Comparison of ENCODE assay signal across 5 worm cellular contexts in the genomic region with DNA sequence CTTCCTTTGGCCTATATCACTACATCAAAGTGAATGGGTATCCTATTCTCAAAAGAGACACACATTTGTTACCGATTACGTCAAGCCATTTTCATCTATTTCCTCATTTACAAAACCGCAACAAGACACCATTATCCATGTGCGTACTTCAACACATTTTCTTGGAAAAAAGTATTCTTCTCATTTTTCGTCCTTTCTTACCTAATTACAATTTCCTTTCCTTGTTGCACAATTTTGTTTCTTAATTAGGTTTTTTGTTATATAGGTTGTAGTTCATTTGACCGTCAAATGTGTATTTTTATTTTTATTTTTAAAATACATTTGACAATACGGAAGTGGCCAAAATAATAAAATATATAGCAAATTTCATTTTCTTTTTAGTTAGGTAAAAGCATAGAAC.
TF ChIP-seq lines count a peak whose summit lies in the region.

No protein-coding gene starts in this region.

TF ChIP-seq in whole organism, L1 larva, 84 proteins besides CTCF, POLR2A, EP300 and RAD21:
- TF ChIP-seq lin-35 (GFP tag; optimal IDR thresholded peaks at IDR 0.05; lab: Kevin White, UChicago) (no peak), unc-86 (tag; optimal IDR thresholded peaks at IDR 0.05; lab: Kevin White, UChicago) (peak; percentile 13), nhr-71 (tag; optimal IDR thresholded peaks at IDR 0.05; lab: Kevin White, UChicago) (peak; percentile 28), C04F5.9 (tag; optimal IDR thresholded peaks at IDR 0.05; lab: Kevin White, UChicago) (no peak), lin-14 (GFP tag; optimal IDR thresholded peaks at IDR 0.05; lab: Kevin White, UChicago) (peak; percentile 75), dsc-1 (tag; optimal IDR thresholded peaks at IDR 0.05; lab: Kevin White, UChicago) (peak; percentile 34), mep-1 (tag; optimal IDR thresholded peaks at IDR 0.05; lab: Kevin White, UChicago) (no peak), grh-1 (GFP tag; IDR thresholded peaks at IDR 0.05; lab: Robert Waterston, UW) (no peak), blmp-1 (tag; optimal IDR thresholded peaks at IDR 0.05; lab: Kevin White, UChicago) (peak; percentile 9)

TF ChIP-seq in whole organism, L2 larva, 48 proteins besides CTCF, POLR2A, EP300 and RAD21:
- TF ChIP-seq sma-9 (GFP tag; optimal IDR thresholded peaks at IDR 0.05; lab: Kevin White, UChicago), result peak; percentile 2
- no peak for TF ChIP-seq sma-9 (tag; optimal IDR thresholded peaks at IDR 0.05; lab: Kevin White, UChicago)
- TF ChIP-seq fos-1 (tag; optimal IDR thresholded peaks at IDR 0.05; lab: Kevin White, UChicago), result no peak
- TF ChIP-seq snpc-4 (tag; optimal IDR thresholded peaks at IDR 0.05; lab: Kevin White, UChicago), result no peak
- peak; percentile 39 for TF ChIP-seq C34F6.9 (tag; optimal IDR thresholded peaks at IDR 0.05; lab: Kevin White, UChicago)
TF ChIP-seq in whole organism, L2 larva: peak in this region for 2.

TF ChIP-seq in whole organism, L3 larva, 47 proteins besides CTCF, POLR2A, EP300 and RAD21:
- TF ChIP-seq hmg-11 (tag; optimal IDR thresholded peaks at IDR 0.05; lab: Kevin White, UChicago) (no peak), ZK546.5 (tag; optimal IDR thresholded peaks at IDR 0.05; lab: Kevin White, UChicago) (no peak), nhr-23 (tag; optimal IDR thresholded peaks at IDR 0.05; lab: Kevin White, UChicago) (peak; percentile 41)

TF ChIP-seq in whole organism, L4 larva, 104 proteins besides CTCF, POLR2A, EP300 and RAD21:
- TF ChIP-seq ces-1 (GFP tag; optimal IDR thresholded peaks at IDR 0.05; lab: Kevin White, UChicago) (peak; percentile 54), hlh-30 (tag; optimal IDR thresholded peaks at IDR 0.05; lab: Kevin White, UChicago; ENCODE audit: insufficient read depth) (no peak), unc-62 (GFP tag; optimal IDR thresholded peaks at IDR 0.05 in 1 of 2; lab: Kevin White, UChicago) (peak in 1 of 2 experiments; percentile 29), unc-62 (tag; optimal IDR thresholded peaks at IDR 0.05; lab: Kevin White, UChicago) (no peak), lsy-2 (tag; optimal IDR thresholded peaks at IDR 0.05; lab: Kevin White, UChicago) (peak in 1 of 2 experiments; percentile 21)

TF ChIP-seq in whole organism, mixed stage, embryonic, 35 proteins besides CTCF, POLR2A, EP300 and RAD21:
- TF ChIP-seq ces-1 (GFP tag; optimal IDR thresholded peaks at IDR 0.05; lab: Kevin White, UChicago), result peak; percentile 38
- TF ChIP-seq mep-1 (tag; optimal IDR thresholded peaks at IDR 0.05; lab: Kevin White, UChicago), result no peak
- TF ChIP-seq mls-2 (tag; optimal IDR thresholded peaks at IDR 0.05; lab: Kevin White, UChicago), result no peak

Comparison
In these comparisons a context has a peak if more than half of its experiments do, and no peak if none do; other contexts are left out.
1. Of the 29 proteins assayed by ChIP-seq in both whole organism, L4 larva and whole organism, L1 larva: peak only in whole organism, L4 larva: ces-1; only in whole organism, L1 larva: none; in both: none; in neither: 26; mixed calls (peak in some experiments, not most) for 2.